Worm (Caenorhabditis elegans) whole organism, young adult: ENCODE measurements around the gene F01F1.2.

Experiments
- B0019.2 ChIP-seq: fragments of 200-800 bp; sonication (Bioruptor generic); conservative IDR thresholded peaks from 2 replicates; pipeline ENCODE4 v1.3.6; 2022; ENCODE audit warnings: missing genetic modification reagents, missing genetic modification characterization, missing compliant biosample characterization
- B0261.1 ChIP-seq: sonication (generic microtip); optimal IDR thresholded peaks from 2 replicates; lab custom pipeline; 2016; ENCODE audit warnings: mild to moderate bottlenecking, missing genetic modification characterization, moderate library complexity, missing compliant biosample characterization
- B0336.3 ChIP-seq: fragments of 200-800 bp; sonication (Bioruptor generic); IDR thresholded peaks from 2 replicates; pipeline ENCODE4 v1.3.6; 2022; ENCODE audit warnings: missing genetic modification characterization, missing compliant biosample characterization
- C17E4.6 ChIP-seq: fragments of 200-800 bp; sonication (Bioruptor generic); IDR thresholded peaks from 2 replicates; pipeline ENCODE4 v1.3.6; 2022; ENCODE audit warnings: missing genetic modification reagents, missing genetic modification characterization, missing compliant biosample characterization
- D2030.7 ChIP-seq: fragments of 200-800 bp; sonication (Bioruptor generic); IDR thresholded peaks from 2 replicates; pipeline ENCODE4 v1.3.6; 2022; ENCODE audit warnings: missing genetic modification reagents, missing genetic modification characterization, missing compliant biosample characterization
- F22D6.2 ChIP-seq: sonication (generic microtip); optimal IDR thresholded peaks from 2 replicates; lab custom pipeline; 2016; ENCODE audit warnings: mild to moderate bottlenecking, missing genetic modification characterization, missing compliant biosample characterization
- F33H1.4 ChIP-seq: fragments of 200-800 bp; sonication (Bioruptor generic); IDR thresholded peaks from 2 replicates; pipeline ENCODE4 v1.3.6; 2022; ENCODE audit warnings: missing genetic modification reagents, missing genetic modification characterization, missing compliant biosample characterization
- F55B11.4 ChIP-seq: sonication (generic microtip); optimal IDR thresholded peaks from 2 replicates; lab custom pipeline; 2016; ENCODE audit warnings: missing compliant biosample characterization, missing genetic modification characterization, borderline replicate concordance; ENCODE audit not compliant: insufficient read depth
- F57C9.4 ChIP-seq: sonication (generic microtip); optimal IDR thresholded peaks from 2 replicates; lab custom pipeline; 2017; ENCODE audit warnings: mild to moderate bottlenecking, missing genetic modification characterization, missing compliant biosample characterization
- Y53F4B.3 ChIP-seq: fragments of 200-800 bp; sonication (Bioruptor generic); IDR thresholded peaks from 2 replicates; pipeline ENCODE4 v1.3.6; 2022; ENCODE audit warnings: missing genetic modification reagents, missing genetic modification characterization, missing compliant biosample characterization
- Y56A3A.18 ChIP-seq: fragments of 200-800 bp; sonication (Bioruptor generic); IDR thresholded peaks from 2 replicates; pipeline ENCODE4 v1.3.6; 2022; ENCODE audit warnings: missing genetic modification reagents, missing genetic modification characterization, missing compliant biosample characterization
- Y67H2A.10 ChIP-seq: fragments of 200-800 bp; sonication (Bioruptor generic); conservative IDR thresholded peaks from 2 replicates; pipeline ENCODE4 v1.3.6; 2022; ENCODE audit warnings: missing genetic modification reagents, missing genetic modification characterization, missing compliant biosample characterization
- Y95B8A.8 ChIP-seq: fragments of 200-800 bp; sonication (Bioruptor generic); IDR thresholded peaks from 2 replicates; pipeline ENCODE4 v1.3.6; 2022; ENCODE audit warnings: missing genetic modification reagents, missing genetic modification characterization, missing compliant biosample characterization
- ZK185.1 ChIP-seq: sonication (generic microtip); optimal IDR thresholded peaks from 2 replicates; lab custom pipeline; 2016; ENCODE audit warnings: mild to moderate bottlenecking, missing genetic modification characterization, missing compliant biosample characterization; ENCODE audit not compliant: poor library complexity, severe bottlenecking
- akir-1 ChIP-seq: fragments of 200-800 bp; sonication (Bioruptor generic); optimal IDR thresholded peaks from 2 replicates; lab custom pipeline; 2018; ENCODE audit warnings: mild to moderate bottlenecking, missing genetic modification characterization, moderate library complexity, missing compliant biosample characterization
- attf-5 ChIP-seq: fragments of 200-800 bp; sonication (Bioruptor generic); optimal IDR thresholded peaks from 2 replicates; lab custom pipeline; 2018; ENCODE audit warnings: mild to moderate bottlenecking, missing genetic modification characterization, missing compliant biosample characterization
- bed-1 ChIP-seq: fragments of 200-800 bp; sonication (Bioruptor generic); IDR thresholded peaks from 2 replicates; pipeline ENCODE4 v1.3.6; 2022; ENCODE audit warnings: missing genetic modification reagents, missing genetic modification characterization, missing compliant biosample characterization
- bed-2 ChIP-seq: fragments of 200-800 bp; sonication (Bioruptor generic); IDR thresholded peaks from 2 replicates; pipeline ENCODE4 v1.3.6; 2022; ENCODE audit warnings: missing genetic modification reagents, missing genetic modification characterization, missing compliant biosample characterization
- cebp-2 ChIP-seq: fragments of 200-800 bp; sonication (Bioruptor generic); IDR thresholded peaks from 2 replicates; pipeline ENCODE4 v1.3.6; 2022; ENCODE audit warnings: missing genetic modification characterization, missing compliant biosample characterization
- ceh-100 ChIP-seq: fragments of 200-800 bp; sonication (Bioruptor generic); IDR thresholded peaks from 2 replicates; pipeline ENCODE4 v1.3.6; 2022; ENCODE audit warnings: missing genetic modification reagents, missing genetic modification characterization, missing compliant biosample characterization
- ceh-27 ChIP-seq: fragments of 200-800 bp; sonication (Bioruptor generic); optimal IDR thresholded peaks from 2 replicates; lab custom pipeline; 2018; ENCODE audit warnings: mild to moderate bottlenecking, missing genetic modification characterization, moderate library complexity, missing compliant biosample characterization
- dox-1 ChIP-seq: fragments of 200-800 bp; sonication (Bioruptor generic); IDR thresholded peaks from 2 replicates; pipeline ENCODE4 v1.3.6; 2022; ENCODE audit warnings: missing genetic modification reagents, missing genetic modification characterization, missing compliant biosample characterization
- egl-18 ChIP-seq: fragments of 200-800 bp; sonication (Bioruptor generic); IDR thresholded peaks from 2 replicates; pipeline ENCODE4 v1.3.6; 2022; ENCODE audit warnings: missing genetic modification reagents, missing genetic modification characterization, missing compliant biosample characterization
- egl-44 ChIP-seq: fragments of 200-800 bp; sonication (Bioruptor generic); IDR thresholded peaks from 2 replicates; pipeline ENCODE4 v1.3.6; 2022; ENCODE audit warnings: missing genetic modification reagents, missing genetic modification characterization, missing compliant biosample characterization
- him-1 ChIP-seq: sonication (generic microtip); optimal IDR thresholded peaks from 2 replicates; lab custom pipeline; 2016; ENCODE audit warnings: missing genotype, missing genetic modification reagents, missing genetic modification characterization, missing compliant biosample characterization
- hlh-12 ChIP-seq: sonication (generic microtip); optimal IDR thresholded peaks from 2 replicates; lab custom pipeline; 2016; ENCODE audit warnings: missing genetic modification characterization, missing compliant biosample characterization
- hrde-1 ChIP-seq: sonication (generic microtip); optimal IDR thresholded peaks from 2 replicates; lab custom pipeline; 2016; ENCODE audit warnings: missing genetic modification characterization, mild to moderate bottlenecking, missing compliant biosample characterization, moderate library complexity, missing genotype, missing genetic modification reagents, borderline replicate concordance
- lin-40 ChIP-seq: sonication (generic microtip); optimal IDR thresholded peaks from 2 replicates; lab custom pipeline; 2016; ENCODE audit warnings: missing genetic modification characterization, mild to moderate bottlenecking, missing compliant biosample characterization, missing genotype, missing genetic modification reagents
- lir-1 ChIP-seq: fragments of 200-800 bp; sonication (Bioruptor generic); conservative IDR thresholded peaks from 2 replicates; pipeline ENCODE4 v1.3.6; 2022; ENCODE audit warnings: missing genetic modification reagents, missing genetic modification characterization, missing compliant biosample characterization
- madf-6 ChIP-seq: fragments of 200-800 bp; sonication (Bioruptor generic); IDR thresholded peaks from 2 replicates; pipeline ENCODE4 v1.3.6; 2022; ENCODE audit warnings: missing genetic modification reagents, missing genetic modification characterization, missing compliant biosample characterization
- mcd-1 ChIP-seq: fragments of 200-800 bp; sonication (Bioruptor generic); IDR thresholded peaks from 2 replicates; pipeline ENCODE4 v1.3.6; 2022; ENCODE audit warnings: missing genetic modification reagents, missing genetic modification characterization, missing compliant biosample characterization
- mel-28 ChIP-seq: sonication (generic microtip); optimal IDR thresholded peaks from 2 replicates; lab custom pipeline; 2016; ENCODE audit warnings: borderline replicate concordance, mild to moderate bottlenecking, missing genetic modification characterization, missing compliant biosample characterization
- mes-4 ChIP-seq: sonication (generic microtip); optimal IDR thresholded peaks from 2 replicates; lab custom pipeline; 2016; ENCODE audit warnings: missing genotype, missing genetic modification characterization, missing compliant biosample characterization
- nhr-90 ChIP-seq: sonication (generic microtip); optimal IDR thresholded peaks from 2 replicates; lab custom pipeline; 2016; ENCODE audit warnings: missing genotype, mild to moderate bottlenecking, missing genetic modification characterization, missing compliant biosample characterization
- rcor-1 ChIP-seq: fragments of 200-800 bp; sonication (Bioruptor generic); IDR thresholded peaks from 2 replicates; pipeline ENCODE4 v1.3.6; 2022; ENCODE audit warnings: missing genetic modification reagents, missing genetic modification characterization, missing compliant biosample characterization
- rec-8 ChIP-seq, 2 experiments: sonication (generic microtip); optimal IDR thresholded peaks; 2 replicates each; lab custom pipeline; 2016; ENCODE audit warnings: mild to moderate bottlenecking in 2 of 2, missing genetic modification characterization in 2 of 2, missing genetic modification reagents in 2 of 2, missing genotype in 2 of 2, missing biosample characterization in 1 of 2, missing compliant biosample characterization in 1 of 2, moderate library complexity in 1 of 2
- rpc-1 ChIP-seq, 2 experiments: fragments of 150-350 bp in 1 of 2; sonication (generic microtip) in 1 of 2; optimal IDR thresholded peaks; 2 replicates each; lab custom pipeline; 2014 to 2018; ENCODE audit warnings: missing biosample characterization in 1 of 2, missing genetic modification characterization in 1 of 2, missing genetic modification reagents in 1 of 2, missing genotype in 1 of 2
- snpc-1.1 ChIP-seq: sonication (generic microtip); optimal IDR thresholded peaks from 2 replicates; lab custom pipeline; 2017; ENCODE audit warnings: missing genetic modification characterization, mild to moderate bottlenecking, missing compliant biosample characterization, antibody characterized with exemption, moderate library complexity, missing genotype, missing genetic modification reagents; ENCODE audit not compliant: insufficient read depth
- snpc-1.3 ChIP-seq: sonication (generic microtip); optimal IDR thresholded peaks from 2 replicates; lab custom pipeline; 2017; ENCODE audit warnings: missing genetic modification characterization, mild to moderate bottlenecking, missing compliant biosample characterization, antibody characterized with exemption, moderate library complexity, missing genotype, missing genetic modification reagents; ENCODE audit not compliant: insufficient read depth
- snpc-4 ChIP-seq, 5 experiments: fragments of 150-350 bp in 1 of 5; sonication (generic microtip) in 4 of 5; optimal IDR thresholded peaks; 2 replicates each; lab custom pipeline; 2014 to 2018; ENCODE audit warnings: missing genetic modification characterization in 5 of 5, missing biosample characterization in 3 of 5, antibody characterized with exemption in 2 of 5, mild to moderate bottlenecking in 2 of 5, missing compliant biosample characterization in 2 of 5, missing genotype in 2 of 5, moderate library complexity in 2 of 5, missing genetic modification reagents in 1 of 5
- sptf-2 ChIP-seq: fragments of 200-800 bp; sonication (Bioruptor generic); optimal IDR thresholded peaks from 2 replicates; lab custom pipeline; 2018; ENCODE audit warnings: mild to moderate bottlenecking, missing genetic modification characterization, missing compliant biosample characterization
- unc-130 ChIP-seq: sonication (generic microtip); optimal IDR thresholded peaks from 2 replicates; lab custom pipeline; 2016; ENCODE audit warnings: missing genetic modification reagents, missing genetic modification characterization, missing compliant biosample characterization
- xnd-1 ChIP-seq: sonication (generic microtip); optimal IDR thresholded peaks from 2 replicates; lab custom pipeline; 2016; ENCODE audit warnings: missing genotype, missing genetic modification reagents, missing genetic modification characterization, missing compliant biosample characterization
- ztf-18 ChIP-seq: sonication (generic microtip); optimal IDR thresholded peaks from 2 replicates; lab custom pipeline; 2016; ENCODE audit warnings: missing genotype, mild to moderate bottlenecking, missing genetic modification characterization, missing compliant biosample characterization
- ztf-28 ChIP-seq: fragments of 200-800 bp; sonication (Bioruptor generic); IDR thresholded peaks from 2 replicates; pipeline ENCODE4 v1.3.6; 2022; ENCODE audit warnings: missing genetic modification reagents, missing genetic modification characterization, missing compliant biosample characterization
- ztf-6 ChIP-seq: fragments of 200-800 bp; sonication (Bioruptor generic); IDR thresholded peaks from 2 replicates; pipeline ENCODE4 v1.3.6; 2022; ENCODE audit warnings: missing genetic modification reagents, missing genetic modification characterization, missing compliant biosample characterization

The F01F1.2 gene

ce11 chrIII:5853240-5853639, 25.1 kb upstream of the F01F1.2 start, which contains the start of gene ddx-23 (continued):
- TF ChIP-seq B0336.3 (GFP tag; lab: Robert Waterston, UW): peak; percentile 40; the same call in 1 of the 2 replicates
- TF ChIP-seq mcd-1 (GFP tag; lab: Robert Waterston, UW): no peak
- no peak for TF ChIP-seq F57C9.4
- no peak for TF ChIP-seq B0019.2 (GFP tag; lab: Robert Waterston, UW)
- TF ChIP-seq egl-18 (GFP tag; lab: Robert Waterston, UW): no peak
- TF ChIP-seq Y56A3A.18 (GFP tag; lab: Robert Waterston, UW): 0 out of 2 replicates have a peak, but pooled peaks have one; percentile 65
- no peak for TF ChIP-seq ceh-100 (GFP tag; lab: Robert Waterston, UW)
- peak; percentile 28 for TF ChIP-seq hlh-12
- TF ChIP-seq lir-1 (GFP tag; lab: Robert Waterston, UW): no peak
- no peak for TF ChIP-seq Y67H2A.10 (GFP tag; lab: Robert Waterston, UW)
- no peak for TF ChIP-seq snpc-1.3 (tag; lab: Kevin White, UChicago)
- no peak for TF ChIP-seq sptf-2
- TF ChIP-seq cebp-2 (GFP tag; lab: Robert Waterston, UW): no peak
- no peak for TF ChIP-seq D2030.7
- no peak for TF ChIP-seq him-1 (tag; lab: Kevin White, UChicago)
- peak; percentile 43; the same call in 1 of the 2 replicates for TF ChIP-seq F33H1.4
- no peak for TF ChIP-seq ceh-27 (GFP tag; lab: Kevin White, UChicago)
- no peak for TF ChIP-seq Y53F4B.3 (GFP tag; lab: Robert Waterston, UW)
- TF ChIP-seq snpc-1.1 (tag; lab: Kevin White, UChicago): no peak
- TF ChIP-seq hrde-1 (tag; lab: Kevin White, UChicago): peak; percentile 6
- peak; percentile 27 for TF ChIP-seq nhr-90 (tag; lab: Kevin White, UChicago)
- TF ChIP-seq B0261.1 (tag; lab: Kevin White, UChicago): no peak
- peak; percentile 38 for TF ChIP-seq xnd-1 (tag; lab: Kevin White, UChicago)
- TF ChIP-seq lin-40 (tag; lab: Kevin White, UChicago): peak; percentile 9
- TF ChIP-seq dox-1: no peak
- peak; percentile 57 for TF ChIP-seq ZK185.1 (tag; lab: Kevin White, UChicago)
- TF ChIP-seq rpc-1 (optimal IDR thresholded peaks at IDR 0.05; lab: Kevin White, UChicago): no peak
- TF ChIP-seq rpc-1 (tag; optimal IDR thresholded peaks at IDR 0.05; lab: Kevin White, UChicago): no peak
- no peak for TF ChIP-seq bed-2 (GFP tag; lab: Robert Waterston, UW)
- TF ChIP-seq C17E4.6 (GFP tag; lab: Robert Waterston, UW): no peak
- no peak for TF ChIP-seq rcor-1
- no peak for TF ChIP-seq akir-1
- peak; percentile 68 for TF ChIP-seq madf-6
- TF ChIP-seq mes-4 (tag; lab: Kevin White, UChicago): no peak
- TF ChIP-seq Y95B8A.8 (GFP tag; lab: Robert Waterston, UW): 0 out of 2 replicates have a peak, but pooled peaks have one; percentile 65
- no peak for TF ChIP-seq ztf-28 (GFP tag; lab: Robert Waterston, UW)
- TF ChIP-seq rec-8 (tag; optimal IDR thresholded peaks at IDR 0.05; lab: Kevin White, UChicago): no peak
- no peak for TF ChIP-seq mel-28 (tag; lab: Kevin White, UChicago)
- TF ChIP-seq ztf-18 (tag; lab: Kevin White, UChicago): peak; percentile 15
- TF ChIP-seq egl-44 (GFP tag; lab: Robert Waterston, UW): no peak
- peak; percentile 9 for TF ChIP-seq attf-5 (GFP tag; lab: Kevin White, UChicago)
- no peak for TF ChIP-seq snpc-4 (GFP tag; optimal IDR thresholded peaks at IDR 0.05; lab: Kevin White, UChicago)
- TF ChIP-seq snpc-4 (tag; optimal IDR thresholded peaks at IDR 0.05; lab: Kevin White, UChicago): peak in 2 of 4 experiments; percentile 40 to 45
- TF ChIP-seq F55B11.4 (tag; lab: Kevin White, UChicago): no peak
- TF ChIP-seq bed-1 (GFP tag; lab: Robert Waterston, UW): peak; percentile 29; the same call in 1 of the 2 replicates
- peak; percentile 30 for TF ChIP-seq unc-130 (GFP tag; lab: Kevin White, UChicago)
- TF ChIP-seq F22D6.2: no peak
- no peak for TF ChIP-seq ztf-6
